Worm (Caenorhabditis elegans) whole organism, L4 larva: ENCODE data around the gene Y55F3AM.13.

Experiments
- F49E8.2 ChIP-seq: sonication (generic microtip); optimal IDR thresholded peaks from 2 replicates; lab custom pipeline; 2016; ENCODE audit warnings: missing compliant biosample characterization, mild to moderate bottlenecking, missing genetic modification characterization, borderline replicate concordance
- gei-8 ChIP-seq: fragments of 200-800 bp; sonication (Bioruptor generic); optimal IDR thresholded peaks from 2 replicates; lab custom pipeline; 2018; ENCODE audit warnings: mild to moderate bottlenecking, missing genetic modification characterization, missing compliant biosample characterization
- lin-15B ChIP-seq: fragments of 150-350 bp; sonication (generic microtip); optimal IDR thresholded peaks from 3 replicates; lab custom pipeline; 2014; ENCODE audit warnings: missing biosample characterization, missing genetic modification characterization
- snpc-1.2 ChIP-seq: fragments of 200-800 bp; sonication (Bioruptor generic); IDR thresholded peaks from 2 replicates; pipeline ENCODE4 v1.3.6; 2022; ENCODE audit warnings: missing genetic modification reagents, missing genetic modification characterization, missing compliant biosample characterization
- snpc-4 ChIP-seq: fragments of 150-350 bp; optimal IDR thresholded peaks from 2 replicates; lab custom pipeline; 2014; ENCODE audit warnings: missing biosample characterization, missing genetic modification characterization

- no peak for TF ChIP-seq snpc-4 (tag; lab: Kevin White, UChicago)
- TF ChIP-seq snpc-1.2 (GFP tag; lab: Robert Waterston, UW), result no peak
- no peak for TF ChIP-seq F49E8.2
- no peak for TF ChIP-seq lin-15B (tag; lab: Kevin White, UChicago)
- no peak for TF ChIP-seq gei-8 (GFP tag; lab: Kevin White, UChicago)
These were observed 44.3 kb downstream of the Y55F3AM.13 start for ce11 chrIV:1011776-1012175.
